Worm (Caenorhabditis elegans): Measurements from ENCODE around the gene dgk-3.

dgk-3 gene

DNA sequence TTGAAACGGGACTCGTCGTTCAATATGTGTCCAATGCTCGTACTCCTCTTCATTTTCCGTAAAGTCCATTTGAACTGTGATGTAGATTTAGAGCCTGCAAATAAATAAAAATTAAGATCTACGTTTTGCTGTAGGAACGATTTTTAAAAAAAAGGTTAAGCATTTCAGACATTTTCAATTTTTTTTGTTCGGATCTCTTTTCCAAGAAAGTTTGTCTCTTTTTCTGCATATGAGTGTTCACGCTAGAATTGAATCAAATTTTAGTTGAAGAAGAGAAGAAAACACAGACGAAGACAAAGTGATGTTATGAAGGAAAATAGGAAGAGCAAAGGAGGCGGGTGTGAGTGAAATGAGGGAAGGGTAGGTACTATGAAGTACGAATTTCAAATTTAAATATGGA is 52.5 kb downstream of the dgk-3 start, which contains the start of gene npr-29:
TSS of gene npr-29 (minus strand) at position 101 of the 400 bp plus-strand sequence.
- TF ChIP-seq ref-1 (GFP tag; conservative IDR thresholded peaks at IDR 0.05) (no peak), med-1 (GFP tag; optimal IDR thresholded peaks at IDR 0.05; ENCODE audit: insufficient read depth) (no peak), tab-1 (GFP tag; IDR thresholded peaks at IDR 0.05) (no peak), flt-1 (GFP tag; IDR thresholded peaks at IDR 0.05) (no peak), cog-1 (tag; optimal IDR thresholded peaks at IDR 0.05) (no peak), T22C8.4 (GFP tag; IDR thresholded peaks at IDR 0.05) (no peak), klf-2 (GFP tag; conservative IDR thresholded peaks at IDR 0.05) (no peak), ztf-29 (GFP tag; IDR thresholded peaks at IDR 0.05) (no peak), ztf-23 (GFP tag; IDR thresholded peaks at IDR 0.05) (no peak)

All from whole organism, midembryonic.